Worm (Caenorhabditis elegans) whole organism, early embryonic: ENCODE measurements around the gene K08B5.1.

Source experiments
- ceh-13 ChIP-seq: fragments of 200-800 bp; sonication (Bioruptor generic); optimal IDR thresholded peaks from 2 replicates; lab custom pipeline; 2018; ENCODE audit warnings: mild to moderate bottlenecking, missing genetic modification characterization, missing compliant biosample characterization
- sea-1 ChIP-seq: fragments of 200-800 bp; sonication (Bioruptor generic); conservative IDR thresholded peaks from 2 replicates; pipeline ENCODE4 v1.3.6; 2022; ENCODE audit warnings: missing genetic modification characterization, missing compliant biosample characterization
- tbx-37 ChIP-seq: fragments of 200-800 bp; sonication (Bioruptor generic); conservative IDR thresholded peaks from 2 replicates; pipeline ENCODE4 v1.3.6; 2022; ENCODE audit warnings: missing genetic modification reagents, missing genetic modification characterization, missing compliant biosample characterization

DNA sequence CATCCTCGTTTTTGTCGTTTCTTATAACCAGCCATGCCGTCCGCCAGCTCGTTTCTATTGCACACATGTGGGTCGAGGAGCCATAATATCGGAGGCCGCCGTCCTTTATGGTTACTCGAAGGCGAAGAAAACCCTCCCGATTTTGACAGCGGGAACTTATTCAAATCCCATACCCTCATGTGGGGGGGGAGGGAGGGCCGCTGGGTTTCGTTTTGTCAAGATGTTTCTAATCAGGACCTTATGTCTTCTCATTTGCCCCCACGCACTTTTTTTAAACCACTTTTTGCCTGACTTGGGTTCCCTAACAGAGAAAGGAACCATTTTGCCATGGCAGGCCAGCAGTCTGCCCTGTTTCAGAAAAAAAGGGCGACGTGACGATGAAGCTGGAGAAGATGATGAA is 25.7 kb upstream of the K08B5.1 start:
- no peak for TF ChIP-seq sea-1 (GFP tag; lab: Robert Waterston, UW)
- no peak for TF ChIP-seq ceh-13 (GFP tag; lab: Kevin White, UChicago)
- no peak for TF ChIP-seq tbx-37
